Worm (Caenorhabditis elegans): ENCODE measurements around the gene ZK673.4.

DNA sequence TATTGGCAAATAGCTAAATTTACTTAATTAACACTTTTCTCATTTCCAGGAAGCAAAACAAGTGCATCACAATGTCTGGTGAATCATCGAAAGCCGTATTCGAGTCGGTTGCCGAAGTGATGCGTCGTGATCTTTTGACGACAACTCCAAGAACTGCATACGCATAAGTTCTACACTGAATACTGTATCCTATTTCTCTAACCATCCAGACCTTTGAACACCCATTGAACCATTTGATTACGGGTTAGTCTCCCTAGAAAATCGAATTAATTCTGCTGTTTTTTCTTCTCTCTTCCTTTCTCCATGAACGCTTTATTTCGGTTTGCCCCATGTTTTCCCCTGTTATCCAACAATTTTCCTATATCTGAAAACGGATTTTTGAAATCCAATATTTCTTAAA is 3.0 kb upstream of the ZK673.4 start, which contains the start of gene lin-56:
- TF ChIP-seq pqm-1 (tag; optimal IDR thresholded peaks at IDR 0.05): no peak
- no peak for TF ChIP-seq sea-2 (GFP tag; optimal IDR thresholded peaks at IDR 0.05)
- no peak for TF ChIP-seq fkh-10 (GFP tag; optimal IDR thresholded peaks at IDR 0.05)
- TF ChIP-seq tbx-2 (tag; optimal IDR thresholded peaks at IDR 0.05): no peak
- no peak for TF ChIP-seq ceh-9 (tag; optimal IDR thresholded peaks at IDR 0.05)
- no peak for TF ChIP-seq egl-27 (tag; optimal IDR thresholded peaks at IDR 0.05)
- no peak for TF ChIP-seq ama-1 (optimal IDR thresholded peaks at IDR 0.05)
- no peak for TF ChIP-seq nfya-1 (tag; optimal IDR thresholded peaks at IDR 0.05; ENCODE audit: insufficient read depth)
- no peak for TF ChIP-seq ztf-11 (tag; optimal IDR thresholded peaks at IDR 0.05)
- no peak for TF ChIP-seq elt-3 (tag; optimal IDR thresholded peaks at IDR 0.05)
- TF ChIP-seq snpc-4 (tag; optimal IDR thresholded peaks at IDR 0.05): no peak
- TF ChIP-seq unc-62 (GFP tag; optimal IDR thresholded peaks at IDR 0.05): no peak
- TF ChIP-seq nhr-237 (tag; optimal IDR thresholded peaks at IDR 0.05): no peak
- TF ChIP-seq lin-39 (tag; optimal IDR thresholded peaks at IDR 0.05): no peak
